Worm (Caenorhabditis elegans) whole organism, L4 larva: ENCODE measurements around the gene fipr-8.

ENCODE experiments used
- F10B5.3 ChIP-seq: sonication (generic microtip); optimal IDR thresholded peaks from 2 replicates; lab custom pipeline; 2016; ENCODE audit warnings: mild to moderate bottlenecking, missing genetic modification characterization, missing compliant biosample characterization
- Y105C5A.15 ChIP-seq: fragments of 200-800 bp; sonication (Bioruptor generic); IDR thresholded peaks from 2 replicates; pipeline ENCODE4 v1.3.6; 2022; ENCODE audit warnings: missing genetic modification characterization, missing compliant biosample characterization
- ZK337.2 ChIP-seq: fragments of 200-800 bp; sonication (Bioruptor generic); IDR thresholded peaks from 2 replicates; pipeline ENCODE4 v1.3.6; 2022; ENCODE audit warnings: missing genetic modification reagents, missing genetic modification characterization, missing compliant biosample characterization
- arid-1 ChIP-seq: fragments of 200-800 bp; sonication (Bioruptor generic); conservative IDR thresholded peaks from 2 replicates; pipeline ENCODE4 v1.3.6; 2022; ENCODE audit warnings: missing genetic modification reagents, missing genetic modification characterization, missing compliant biosample characterization
- ceh-62 ChIP-seq: sonication (generic microtip); optimal IDR thresholded peaks from 2 replicates; lab custom pipeline; 2017; ENCODE audit warnings: missing biosample characterization, missing genetic modification characterization
- cey-2 ChIP-seq: sonication (generic microtip); optimal IDR thresholded peaks from 3 replicates; lab custom pipeline; 2017; ENCODE audit warnings: missing genetic modification characterization, mild to moderate bottlenecking, missing compliant biosample characterization, antibody characterized with exemption, borderline replicate concordance; ENCODE audit not compliant: insufficient read depth
- daf-16 ChIP-seq, 3 experiments: sonication (generic microtip); optimal IDR thresholded peaks; 2 replicates each; lab custom pipeline; 2016 to 2017; ENCODE audit warnings: missing genetic modification characterization in 3 of 3, missing genetic modification reagents in 3 of 3, mild to moderate bottlenecking in 2 of 3, missing compliant biosample characterization in 2 of 3, missing biosample characterization in 1 of 3, moderate library complexity in 1 of 3
- dmd-8 ChIP-seq: fragments of 200-800 bp; sonication (Bioruptor generic); IDR thresholded peaks from 2 replicates; pipeline ENCODE4 v1.3.6; 2022; ENCODE audit warnings: missing genetic modification characterization, missing compliant biosample characterization
- dmd-9 ChIP-seq: fragments of 200-800 bp; sonication (Bioruptor generic); IDR thresholded peaks from 2 replicates; pipeline ENCODE4 v1.3.6; 2022; ENCODE audit warnings: missing genetic modification reagents, missing genetic modification characterization, missing compliant biosample characterization
- dpl-1 ChIP-seq: fragments of 150-350 bp; optimal IDR thresholded peaks from 2 replicates; lab custom pipeline; 2014; ENCODE audit warnings: missing biosample characterization, missing genetic modification reagents, missing genetic modification characterization
- fkh-10 ChIP-seq: fragments of 150-350 bp; optimal IDR thresholded peaks from 2 replicates; lab custom pipeline; 2014; ENCODE audit warnings: missing biosample characterization, missing genetic modification reagents, missing genetic modification characterization
- hif-1 ChIP-seq, 2 experiments: sonication (generic microtip); optimal IDR thresholded peaks; 2 replicates each; lab custom pipeline; 2016 to 2017; ENCODE audit warnings: missing compliant biosample characterization in 2 of 2, missing genetic modification characterization in 2 of 2, missing genetic modification reagents in 2 of 2, missing genotype in 2 of 2, mild to moderate bottlenecking in 1 of 2
- hlh-30 ChIP-seq: sonication (generic microtip); optimal IDR thresholded peaks from 2 replicates; lab custom pipeline; 2017; ENCODE audit warnings: antibody characterized with exemption, mild to moderate bottlenecking, missing genetic modification characterization, missing compliant biosample characterization; ENCODE audit not compliant: insufficient read depth
- lir-3 ChIP-seq: sonication (generic microtip); optimal IDR thresholded peaks from 2 replicates; lab custom pipeline; 2016; ENCODE audit warnings: mild to moderate bottlenecking, missing genetic modification characterization, missing compliant biosample characterization
- nhr-28 ChIP-seq: fragments of 150-350 bp; optimal IDR thresholded peaks from 2 replicates; lab custom pipeline; 2014; ENCODE audit warnings: missing biosample characterization, missing genetic modification characterization
- nhr-48 ChIP-seq: sonication (generic microtip); optimal IDR thresholded peaks from 2 replicates; lab custom pipeline; 2016; ENCODE audit warnings: mild to moderate bottlenecking, missing genetic modification characterization, missing compliant biosample characterization
- pqm-1 ChIP-seq: sonication (generic microtip); optimal IDR thresholded peaks from 2 replicates; lab custom pipeline; 2017; ENCODE audit warnings: missing biosample characterization, missing genetic modification characterization
- rbr-2 ChIP-seq: sonication (generic microtip); optimal IDR thresholded peaks from 2 replicates; lab custom pipeline; 2016; ENCODE audit warnings: missing genotype, missing genetic modification characterization, missing compliant biosample characterization
- spr-1 ChIP-seq: sonication (generic microtip); optimal IDR thresholded peaks from 2 replicates; lab custom pipeline; 2016; ENCODE audit warnings: mild to moderate bottlenecking, missing genetic modification characterization, missing compliant biosample characterization
- unc-62 ChIP-seq, 3 experiments: fragments of 150-350 bp in 1 of 3; sonication (generic microtip); optimal IDR thresholded peaks in 2 of 3; peaks in 1 of 3; 1 replicate in 1 of 3; 2 replicates in 2 of 3; lab custom pipeline; 2014 to 2017; ENCODE audit warnings: missing biosample characterization in 3 of 3, missing genetic modification characterization in 3 of 3, missing genetic modification reagents in 3 of 3, missing genotype in 1 of 3
- zfp-3 ChIP-seq: fragments of 200-800 bp; sonication (Bioruptor generic); conservative IDR thresholded peaks from 2 replicates; pipeline ENCODE4 v1.3.6; 2022; ENCODE audit warnings: missing genetic modification reagents, missing genetic modification characterization, missing compliant biosample characterization

Gene fipr-8

ce11 chrV:10190081-10190556 is 49.6 kb downstream of the fipr-8 start, which contains the start of gene ZK856.5 (continued):
- TF ChIP-seq Y105C5A.15 (no peak), ceh-62 (tag; lab: Kevin White, UChicago) (no peak), rbr-2 (tag; lab: Kevin White, UChicago) (no peak), zfp-3 (GFP tag; lab: Robert Waterston, UW) (no peak), arid-1 (no peak), spr-1 (no peak), pqm-1 (tag; lab: Kevin White, UChicago) (peak; percentile 76), hif-1 (tag; optimal IDR thresholded peaks at IDR 0.05; lab: Kevin White, UChicago) (no peak), lir-3 (tag; lab: Kevin White, UChicago) (no peak), dmd-9 (no peak), fkh-10 (GFP tag; lab: Kevin White, UChicago) (no peak), hlh-30 (tag; lab: Kevin White, UChicago) (peak; percentile 21), cey-2 (no peak), ZK337.2 (GFP tag; lab: Robert Waterston, UW) (no peak), dmd-8 (no peak), daf-16 (GFP tag; optimal IDR thresholded peaks at IDR 0.05; lab: Kevin White, UChicago) (no peak), daf-16 (tag; optimal IDR thresholded peaks at IDR 0.05; lab: Kevin White, UChicago) (peak; percentile 69), F10B5.3 (tag; lab: Kevin White, UChicago) (no peak), unc-62 (GFP tag; optimal IDR thresholded peaks at IDR 0.05 in 1 of 2; lab: Kevin White, UChicago) (no peak), unc-62 (tag; optimal IDR thresholded peaks at IDR 0.05; lab: Kevin White, UChicago) (no peak), nhr-48 (tag; lab: Kevin White, UChicago) (peak; percentile 3), dpl-1 (no peak), nhr-28 (tag; lab: Kevin White, UChicago) (peak; percentile 59)
